Fruit fly (Drosophila melanogaster) whole organism, embryonic: Measurements from ENCODE around the gene e.
A peak's percentile ranks its signal among the peaks of the same experiment; 100 is the strongest.

Experiments
- CG12155 ChIP-seq: fragments of 200-800 bp; sonication (Bioruptor generic); optimal IDR thresholded peaks from 3 replicates; lab custom pipeline; 2016; ENCODE audit warnings: missing biosample characterization, missing genetic modification characterization
- CG13123 ChIP-seq: fragments of 200-800 bp; sonication (Bioruptor generic); optimal IDR thresholded peaks from 2 replicates; lab custom pipeline; 2016; ENCODE audit warnings: missing biosample characterization, missing genetic modification characterization
- CG15479 ChIP-seq: fragments of 200-800 bp; sonication (Bioruptor generic); optimal IDR thresholded peaks from 3 replicates; lab custom pipeline; 2019; ENCODE audit warnings: missing biosample characterization, mild to moderate bottlenecking, missing genetic modification characterization, moderate library complexity
- CG31388 ChIP-seq: fragments of 200-800 bp; sonication (Bioruptor generic); optimal IDR thresholded peaks from 2 replicates; lab custom pipeline; 2016; ENCODE audit warnings: missing biosample characterization, missing genetic modification characterization
- CG34422 ChIP-seq: fragments of 200-800 bp; sonication (Bioruptor generic); IDR thresholded peaks from 3 replicates; pipeline ENCODE4 v1.3.6; 2022; ENCODE audit warnings: missing biosample characterization, missing genetic modification characterization
- CG6683 ChIP-seq: fragments of 200-800 bp; sonication (Bioruptor generic); optimal IDR thresholded peaks from 2 replicates; lab custom pipeline; 2017; ENCODE audit warnings: missing biosample characterization, mild to moderate bottlenecking, missing genetic modification characterization, missing genetic modification reagents
- CG6689 ChIP-seq: fragments of 200-800 bp; sonication (Bioruptor generic); IDR thresholded peaks from 2 replicates; pipeline ENCODE4 v1.3.6; 2022; ENCODE audit warnings: missing biosample characterization, missing genetic modification characterization
- CG8281 ChIP-seq: fragments of 200-800 bp; sonication (Bioruptor generic); optimal IDR thresholded peaks from 2 replicates; lab custom pipeline; 2018; ENCODE audit warnings: missing biosample characterization, mild to moderate bottlenecking, missing genetic modification characterization, moderate library complexity
- CG8478 ChIP-seq: fragments of >200 bp; optimal IDR thresholded peaks from 2 replicates; lab custom pipeline; 2018
- CG9727 ChIP-seq: fragments of 200-800 bp; sonication (Bioruptor generic); optimal IDR thresholded peaks from 3 replicates; lab custom pipeline; 2017; ENCODE audit warnings: missing biosample characterization, mild to moderate bottlenecking, missing genetic modification characterization
- D19A ChIP-seq: fragments of 200-800 bp; optimal IDR thresholded peaks from 3 replicates; lab custom pipeline; 2019; ENCODE audit warnings: missing biosample characterization, mild to moderate bottlenecking, missing genetic modification characterization, moderate library complexity
- Deaf1 ChIP-seq: fragments of 200-800 bp; optimal IDR thresholded peaks from 3 replicates; lab custom pipeline; 2019; ENCODE audit warnings: missing biosample characterization, mild to moderate bottlenecking, missing genetic modification characterization, moderate library complexity
- E2f1 ChIP-seq: fragments of 200-800 bp; sonication (Bioruptor generic); IDR thresholded peaks from 2 replicates; pipeline ENCODE4 v1.3.6; 2022; ENCODE audit warnings: missing biosample characterization, missing genetic modification characterization
- H2.0 ChIP-seq: fragments of 200-800 bp; sonication (Bioruptor generic); IDR thresholded peaks from 2 replicates; pipeline ENCODE4 v1.3.6; 2022; ENCODE audit warnings: missing biosample characterization, missing genetic modification characterization
- MESR4 ChIP-seq: fragments of 200-800 bp; sonication (Bioruptor generic); optimal IDR thresholded peaks from 2 replicates; lab custom pipeline; 2018; ENCODE audit warnings: missing biosample characterization, mild to moderate bottlenecking, missing genetic modification characterization, moderate library complexity
- Myb ChIP-seq: fragments of 200-800 bp; sonication (Bioruptor generic); optimal IDR thresholded peaks from 2 replicates; lab custom pipeline; 2016; ENCODE audit warnings: missing biosample characterization, missing genetic modification characterization
- NC2β ChIP-seq: fragments of 200-800 bp; sonication (Bioruptor generic); optimal IDR thresholded peaks from 2 replicates; lab custom pipeline; 2016; ENCODE audit warnings: missing biosample characterization, missing genetic modification characterization
- Nf-YA ChIP-seq: fragments of 200-800 bp; sonication (Bioruptor generic); IDR thresholded peaks from 2 replicates; pipeline ENCODE4 v1.3.6; 2022; ENCODE audit warnings: missing biosample characterization, missing genetic modification characterization
- Oli ChIP-seq: fragments of 200-800 bp; sonication (Bioruptor generic); optimal IDR thresholded peaks from 2 replicates; lab custom pipeline; 2018; ENCODE audit warnings: missing biosample characterization, mild to moderate bottlenecking, missing genetic modification characterization, moderate library complexity
- Spps ChIP-seq: fragments of 200-800 bp; sonication (Bioruptor generic); optimal IDR thresholded peaks from 2 replicates; lab custom pipeline; 2018; ENCODE audit warnings: missing biosample characterization, mild to moderate bottlenecking, missing genetic modification characterization
- Sry-β ChIP-seq: fragments of 200-800 bp; sonication (Bioruptor generic); optimal IDR thresholded peaks from 2 replicates; lab custom pipeline; 2018; ENCODE audit warnings: missing biosample characterization, mild to moderate bottlenecking, missing genetic modification characterization, moderate library complexity
- Tbp ChIP-seq: fragments of >200 bp; optimal IDR thresholded peaks from 2 replicates; lab custom pipeline; 2018; ENCODE audit warnings: missing biosample characterization, missing genetic modification characterization
- Usf ChIP-seq: fragments of 200-800 bp; sonication (Bioruptor generic); optimal IDR thresholded peaks from 2 replicates; lab custom pipeline; 2017; ENCODE audit warnings: missing genotype, missing biosample characterization, missing genetic modification characterization
- ato ChIP-seq: fragments of 200-800 bp; sonication (Bioruptor generic); IDR thresholded peaks from 2 replicates; pipeline ENCODE4 v1.3.6; 2022; ENCODE audit warnings: missing biosample characterization, missing genetic modification characterization; ENCODE audit not compliant: partially characterized antibody
- crc ChIP-seq: fragments of 200-800 bp; sonication (Bioruptor generic); optimal IDR thresholded peaks from 2 replicates; lab custom pipeline; 2016; ENCODE audit warnings: missing biosample characterization, missing genetic modification characterization
- croc ChIP-seq: fragments of 200-800 bp; sonication (Bioruptor generic); conservative IDR thresholded peaks from 3 replicates; pipeline ENCODE4 v1.3.6; 2022; ENCODE audit warnings: missing biosample characterization, missing genetic modification characterization
- dan ChIP-seq: fragments of 200-800 bp; sonication (Bioruptor generic); IDR thresholded peaks from 2 replicates; pipeline ENCODE4 v1.3.6; 2022; ENCODE audit warnings: missing biosample characterization, missing genetic modification characterization
- dm ChIP-seq: fragments of 200-800 bp; sonication (Bioruptor generic); optimal IDR thresholded peaks from 3 replicates; lab custom pipeline; 2016; ENCODE audit warnings: missing biosample characterization, missing genetic modification characterization
- dpn ChIP-seq, 2 experiments: fragments of 200-800 bp; sonication (Bioruptor generic); optimal IDR thresholded peaks; 3 replicates each; lab custom pipeline; 2016; ENCODE audit warnings: missing biosample characterization in 2 of 2, missing genetic modification characterization in 2 of 2
- fd64A ChIP-seq: fragments of 200-800 bp; sonication (Bioruptor generic); optimal IDR thresholded peaks from 3 replicates; lab custom pipeline; 2018; ENCODE audit warnings: missing biosample characterization, mild to moderate bottlenecking, missing genetic modification characterization
- fd96Cb ChIP-seq: fragments of 200-800 bp; sonication (Bioruptor generic); optimal IDR thresholded peaks from 2 replicates; lab custom pipeline; 2018; ENCODE audit warnings: missing biosample characterization, mild to moderate bottlenecking, missing genetic modification characterization, moderate library complexity
- gcm ChIP-seq: fragments of 200-800 bp; sonication (Bioruptor generic); optimal IDR thresholded peaks from 2 replicates; lab custom pipeline; 2019; ENCODE audit warnings: missing biosample characterization, mild to moderate bottlenecking, missing genetic modification characterization, moderate library complexity
- gro ChIP-seq: fragments of 200-800 bp; sonication (Bioruptor generic); optimal IDR thresholded peaks from 2 replicates; lab custom pipeline; 2016; ENCODE audit warnings: missing biosample characterization, missing genetic modification characterization
- gsb ChIP-seq: fragments of 200-800 bp; sonication (Bioruptor generic); IDR thresholded peaks from 2 replicates; pipeline ENCODE4 v1.3.6; 2022; ENCODE audit warnings: missing biosample characterization, missing genetic modification characterization
- insv ChIP-seq, 2 experiments: fragments of 200-800 bp; sonication (Bioruptor generic); optimal IDR thresholded peaks; 3 replicates each; lab custom pipeline; 2016 to 2018; ENCODE audit warnings: missing biosample characterization in 2 of 2, missing genetic modification characterization in 2 of 2
- kah ChIP-seq: fragments of 200-800 bp; sonication (Bioruptor generic); optimal IDR thresholded peaks from 2 replicates; lab custom pipeline; 2018; ENCODE audit warnings: missing biosample characterization, mild to moderate bottlenecking, missing genetic modification characterization
- lov ChIP-seq, 2 experiments: fragments of 200-800 bp in 1 of 2; fragments of >200 bp in 1 of 2; sonication (Bioruptor generic) in 1 of 2; IDR thresholded peaks in 1 of 2; optimal IDR thresholded peaks in 1 of 2; 2 replicates in 1 of 2; 3 replicates in 1 of 2; pipeline versions ENCODE4 v1.3.6 to Lab custom; 2017 to 2022; ENCODE audit warnings: missing biosample characterization in 1 of 2, missing genetic modification characterization in 1 of 2
- nerfin-1 ChIP-seq: fragments of 200-800 bp; sonication (Bioruptor generic); optimal IDR thresholded peaks from 3 replicates; lab custom pipeline; 2019; ENCODE audit warnings: missing biosample characterization, mild to moderate bottlenecking, missing genetic modification characterization, moderate library complexity
- pros ChIP-seq: fragments of 200-800 bp; sonication (Bioruptor generic); optimal IDR thresholded peaks from 3 replicates; lab custom pipeline; 2019; ENCODE audit warnings: missing biosample characterization, mild to moderate bottlenecking, missing genetic modification characterization, moderate library complexity
- psq ChIP-seq: fragments of 200-800 bp; sonication (Bioruptor generic); optimal IDR thresholded peaks from 2 replicates; lab custom pipeline; 2017; ENCODE audit warnings: missing biosample characterization, missing genetic modification characterization
- rib ChIP-seq: fragments of 200-800 bp; sonication (Bioruptor generic); IDR thresholded peaks from 2 replicates; pipeline ENCODE4 v1.3.6; 2022; ENCODE audit warnings: missing biosample characterization, missing genetic modification characterization
- run ChIP-seq: fragments of 200-800 bp; sonication (Bioruptor generic); optimal IDR thresholded peaks from 3 replicates; lab custom pipeline; 2018; ENCODE audit warnings: missing biosample characterization, mild to moderate bottlenecking, missing genetic modification characterization
- so ChIP-seq: fragments of 200-800 bp; sonication (Bioruptor generic); IDR thresholded peaks from 3 replicates; pipeline ENCODE4 v1.3.6; 2022; ENCODE audit warnings: missing biosample characterization, missing genetic modification characterization
- sob ChIP-seq: fragments of 200-800 bp; sonication (Bioruptor generic); IDR thresholded peaks from 2 replicates; pipeline ENCODE4 v1.3.6; 2022; ENCODE audit warnings: missing biosample characterization, missing genetic modification characterization
- tap ChIP-seq: fragments of 200-800 bp; optimal IDR thresholded peaks from 3 replicates; lab custom pipeline; 2019; ENCODE audit warnings: missing biosample characterization, mild to moderate bottlenecking, missing genetic modification characterization, moderate library complexity
- toy ChIP-seq: fragments of 200-800 bp; sonication (Bioruptor generic); IDR thresholded peaks from 2 replicates; pipeline ENCODE4 v1.3.6; 2022; ENCODE audit warnings: missing biosample characterization, missing genetic modification characterization
- unpg ChIP-seq: fragments of 200-800 bp; sonication (Bioruptor generic); optimal IDR thresholded peaks from 3 replicates; lab custom pipeline; 2018; ENCODE audit warnings: missing biosample characterization, mild to moderate bottlenecking, missing genetic modification characterization, moderate library complexity
- vnd ChIP-seq: fragments of 200-800 bp; sonication (Bioruptor generic); IDR thresholded peaks from 3 replicates; pipeline ENCODE4 v1.3.6; 2022; ENCODE audit warnings: missing biosample characterization, missing genetic modification characterization; ENCODE audit not compliant: partially characterized antibody
- zfh2 ChIP-seq: fragments of 200-800 bp; sonication (Bioruptor generic); optimal IDR thresholded peaks from 2 replicates; lab custom pipeline; 2016; ENCODE audit warnings: missing biosample characterization, missing genetic modification characterization

Gene e

dm6 chr3R:21188540-21189276, 48.3 kb downstream of the e start (continued):
- TF ChIP-seq lov (optimal IDR thresholded peaks at IDR 0.05; lab: Kevin White, UChicago), result no peak
- peak; percentile 6; the same call in 1 of the 3 replicates for TF ChIP-seq lov (GFP tag; IDR thresholded peaks at IDR 0.05; lab: Robert Waterston, UW)
- peak; percentile 26 for TF ChIP-seq MESR4 (GFP tag; lab: Kevin White, UChicago)
- TF ChIP-seq Nf-YA, result no peak
- peak; percentile 61 for TF ChIP-seq kah (GFP tag; lab: Kevin White, UChicago)
- no peak for TF ChIP-seq Myb (GFP tag; lab: Kevin White, UChicago)
- TF ChIP-seq gro (GFP tag; lab: Kevin White, UChicago), result peak; percentile 82
- TF ChIP-seq so (GFP tag; lab: Robert Waterston, UW), result peak; percentile 67; the same call in 2 of the 3 replicates
- no peak for TF ChIP-seq fd96Cb (tag; lab: Kevin White, UChicago)
- TF ChIP-seq Deaf1, result peak; percentile 95
- no peak for TF ChIP-seq H2.0 (GFP tag; lab: Robert Waterston, UW)
- no peak for TF ChIP-seq CG6683 (GFP tag; lab: Kevin White, UChicago)
- TF ChIP-seq CG8281 (tag; lab: Kevin White, UChicago), result no peak
- TF ChIP-seq CG6689, result peak; percentile 76
- TF ChIP-seq CG9727 (GFP tag; lab: Kevin White, UChicago), result no peak
- TF ChIP-seq Oli, result no peak
- TF ChIP-seq CG12155 (GFP tag; lab: Kevin White, UChicago), result peak; percentile 34
- no peak; the same call in 1 of the 2 replicates for TF ChIP-seq ato (GFP tag; lab: Robert Waterston, UW)
- TF ChIP-seq zfh2, result peak; percentile 12
- TF ChIP-seq dm (GFP tag; lab: Kevin White, UChicago), result peak; percentile 80
- TF ChIP-seq fd64A (GFP tag; lab: Kevin White, UChicago), result peak; percentile 32
- no peak for TF ChIP-seq Usf
- TF ChIP-seq crc (GFP tag; lab: Kevin White, UChicago), result no peak
- TF ChIP-seq dpn (GFP tag; optimal IDR thresholded peaks at IDR 0.05; lab: Kevin White, UChicago), result no peak
- peak; percentile 53 for TF ChIP-seq gcm (GFP tag; lab: Kevin White, UChicago)
- TF ChIP-seq CG15479, result no peak
- TF ChIP-seq gsb (GFP tag; lab: Robert Waterston, UW), result 0 out of 2 replicates have a peak, but pooled peaks have one; percentile 32
- no peak for TF ChIP-seq toy
- TF ChIP-seq unpg, result peak; percentile 21
- TF ChIP-seq CG31388, result no peak
- TF ChIP-seq sob (GFP tag; lab: Robert Waterston, UW), result peak; percentile 68; the same call in 1 of the 2 replicates
- no peak for TF ChIP-seq Sry-β (GFP tag; lab: Kevin White, UChicago)
- TF ChIP-seq CG34422 (GFP tag; lab: Robert Waterston, UW), result peak; percentile 90
- TF ChIP-seq CG13123 (GFP tag; lab: Kevin White, UChicago), result no peak
- TF ChIP-seq tap (tag; lab: Kevin White, UChicago), result peak; percentile 11
- TF ChIP-seq pros (GFP tag; lab: Kevin White, UChicago), result peak; percentile 64
- TF ChIP-seq NC2β (GFP tag; lab: Kevin White, UChicago), result no peak
- TF ChIP-seq croc (GFP tag; lab: Robert Waterston, UW), result no peak
- TF ChIP-seq Spps (tag; lab: Kevin White, UChicago), result no peak
- TF ChIP-seq rib (GFP tag; lab: Robert Waterston, UW), result peak; percentile 60; the same call in 1 of the 2 replicates
- peak; percentile 51 for TF ChIP-seq psq
- TF ChIP-seq insv (GFP tag; optimal IDR thresholded peaks at IDR 0.05; lab: Kevin White, UChicago), result peak in 1 of 2 experiments; percentile 78
- no peak for TF ChIP-seq dan (GFP tag; lab: Robert Waterston, UW)
- no peak for TF ChIP-seq CG8478 (lab: Kevin White, UChicago)
- TF ChIP-seq run (tag; lab: Kevin White, UChicago), result peak; percentile 18
- no peak for TF ChIP-seq vnd (GFP tag; lab: Robert Waterston, UW)
- TF ChIP-seq nerfin-1 (tag; lab: Kevin White, UChicago), result peak; percentile 10
- peak; percentile 39 for TF ChIP-seq D19A (tag; lab: Kevin White, UChicago)
- no peak for TF ChIP-seq E2f1 (GFP tag; lab: Robert Waterston, UW)
- no peak for TF ChIP-seq Tbp (GFP tag; lab: Kevin White, UChicago)
